Worm (Caenorhabditis elegans) whole organism, L2 larva: ENCODE results near the gene srab-10.
"Not testable (repeated sequence)": the region's sequence is repeated elsewhere in the genome, so short reads cannot be mapped to it uniquely, and the experiment has no call there.

Source experiments
- C34F6.9 ChIP-seq: fragments of 150-350 bp; optimal IDR thresholded peaks from 2 replicates; lab custom pipeline; 2014; ENCODE audit warnings: missing biosample characterization, missing genetic modification characterization
- F13H6.1 ChIP-seq: sonication (generic microtip); optimal IDR thresholded peaks from 2 replicates; lab custom pipeline; 2016; ENCODE audit warnings: missing genetic modification characterization, missing compliant biosample characterization
- R02D3.7 ChIP-seq: fragments of 150-350 bp; optimal IDR thresholded peaks from 2 replicates; lab custom pipeline; 2014; ENCODE audit warnings: missing biosample characterization, missing genetic modification characterization
- alr-1 ChIP-seq: fragments of 150-350 bp; optimal IDR thresholded peaks from 2 replicates; lab custom pipeline; 2014; ENCODE audit warnings: missing biosample characterization, missing genetic modification characterization
- aly-2 ChIP-seq: fragments of 150-350 bp; optimal IDR thresholded peaks from 2 replicates; lab custom pipeline; 2014; ENCODE audit warnings: missing biosample characterization, missing genetic modification characterization
- ama-1 ChIP-seq: fragments of 150-350 bp; optimal IDR thresholded peaks from 2 replicates; lab custom pipeline; 2018; ENCODE audit warnings: inconsistent platforms
- ceh-16 ChIP-seq: fragments of 150-350 bp; optimal IDR thresholded peaks from 2 replicates; lab custom pipeline; 2014; ENCODE audit warnings: missing biosample characterization, missing genetic modification characterization
- egl-27 ChIP-seq: sonication (generic microtip); optimal IDR thresholded peaks from 3 replicates; lab custom pipeline; 2017; ENCODE audit warnings: missing biosample characterization, missing genetic modification reagents, missing genetic modification characterization
- elt-1 ChIP-seq: fragments of 150-350 bp; optimal IDR thresholded peaks from 2 replicates; lab custom pipeline; 2014; ENCODE audit warnings: missing biosample characterization, missing genetic modification characterization
- fos-1 ChIP-seq: fragments of 150-350 bp; optimal IDR thresholded peaks from 2 replicates; lab custom pipeline; 2014; ENCODE audit warnings: missing biosample characterization, missing genetic modification characterization
- lin-11 ChIP-seq: fragments of 150-350 bp; sonication (generic microtip); optimal IDR thresholded peaks from 2 replicates; lab custom pipeline; 2014; ENCODE audit warnings: missing biosample characterization, missing genetic modification characterization, inconsistent platforms, mixed read lengths
- lin-39 ChIP-seq: fragments of 150-350 bp; optimal IDR thresholded peaks from 2 replicates; lab custom pipeline; 2014; ENCODE audit warnings: missing biosample characterization, missing genetic modification reagents, missing genetic modification characterization
- lsy-2 ChIP-seq, 2 experiments: fragments of 150-350 bp in 1 of 2; sonication (generic microtip) in 1 of 2; optimal IDR thresholded peaks; 2 replicates each; lab custom pipeline; 2014 to 2017; ENCODE audit warnings: missing biosample characterization in 2 of 2, missing genetic modification characterization in 2 of 2
- mab-5 ChIP-seq: fragments of 150-350 bp; optimal IDR thresholded peaks from 2 replicates; lab custom pipeline; 2014; ENCODE audit warnings: missing biosample characterization, missing genetic modification characterization
- mbf-1 ChIP-seq: sonication (generic microtip); optimal IDR thresholded peaks from 2 replicates; lab custom pipeline; 2017; ENCODE audit warnings: missing biosample characterization, missing genetic modification characterization
- nhr-11 ChIP-seq: fragments of 150-350 bp; optimal IDR thresholded peaks from 2 replicates; lab custom pipeline; 2014; ENCODE audit warnings: missing biosample characterization, missing genetic modification characterization
- nhr-129 ChIP-seq: fragments of 150-350 bp; optimal IDR thresholded peaks from 2 replicates; lab custom pipeline; 2014; ENCODE audit warnings: missing biosample characterization, missing genetic modification characterization
- nhr-6 ChIP-seq: fragments of 150-350 bp; optimal IDR thresholded peaks from 2 replicates; lab custom pipeline; 2014; ENCODE audit warnings: missing biosample characterization, missing genetic modification characterization
- skn-1 ChIP-seq: sonication (generic microtip); optimal IDR thresholded peaks from 2 replicates; lab custom pipeline; 2017; ENCODE audit warnings: missing biosample characterization, missing genetic modification characterization
- sma-3 ChIP-seq: sonication (generic microtip); optimal IDR thresholded peaks from 2 replicates; lab custom pipeline; 2016; ENCODE audit warnings: missing genetic modification reagents, missing genetic modification characterization, missing compliant biosample characterization
- sma-9 ChIP-seq, 2 experiments: fragments of 150-350 bp in 1 of 2; sonication (generic microtip) in 1 of 2; optimal IDR thresholded peaks; 2 replicates each; lab custom pipeline; 2014 to 2016; ENCODE audit warnings: missing genetic modification characterization in 2 of 2, mild to moderate bottlenecking in 1 of 2, missing biosample characterization in 1 of 2, missing compliant biosample characterization in 1 of 2, missing genetic modification reagents in 1 of 2, moderate library complexity in 1 of 2
- unc-55 ChIP-seq: fragments of 150-350 bp; sonication (generic microtip); optimal IDR thresholded peaks from 3 replicates; lab custom pipeline; 2014; ENCODE audit warnings: missing biosample characterization, missing genetic modification reagents, missing genetic modification characterization
- zag-1 ChIP-seq: fragments of 150-350 bp; optimal IDR thresholded peaks from 2 replicates; lab custom pipeline; 2014; ENCODE audit warnings: missing biosample characterization, missing genetic modification characterization
- ztf-1 ChIP-seq: fragments of 200-800 bp; sonication (Bioruptor generic); conservative IDR thresholded peaks from 2 replicates; pipeline ENCODE4 v1.3.6; 2022; ENCODE audit warnings: missing genetic modification characterization, missing compliant biosample characterization
- ztf-11 ChIP-seq: sonication (generic microtip); optimal IDR thresholded peaks from 2 replicates; lab custom pipeline; 2017; ENCODE audit warnings: missing biosample characterization, missing genetic modification characterization
- ztf-4 ChIP-seq: fragments of 150-350 bp; optimal IDR thresholded peaks from 2 replicates; lab custom pipeline; 2014; ENCODE audit warnings: missing biosample characterization, missing genetic modification characterization

Gene srab-10

DNA sequence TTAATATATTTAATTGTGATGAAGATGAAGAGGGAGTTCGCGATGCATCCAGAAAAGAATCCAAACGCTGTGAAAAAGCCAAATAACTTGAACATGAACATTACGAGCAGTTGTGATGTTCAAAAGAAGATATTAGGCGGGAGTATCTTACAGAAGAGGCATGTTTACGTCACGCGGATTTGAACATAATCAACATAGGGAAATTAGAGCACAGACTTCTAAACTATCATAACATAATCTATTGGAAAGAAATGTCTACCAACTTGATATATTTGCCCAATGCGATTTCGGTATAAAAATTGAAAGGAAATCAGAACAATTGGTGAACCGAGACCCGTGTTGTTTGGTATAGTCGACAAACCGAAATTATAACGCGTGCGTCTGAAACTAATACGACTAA, 40.3 kb downstream of the srab-10 start, which contains the start of gene str-66:
Gene str-66, minus strand, starts transcription at position 101 of the 400 bp plus-strand sequence.
- TF ChIP-seq nhr-6 (tag; lab: Kevin White, UChicago) (no peak), ceh-16 (tag; lab: Kevin White, UChicago) (no peak), fos-1 (tag; lab: Kevin White, UChicago) (no peak), egl-27 (tag; lab: Kevin White, UChicago) (no peak), elt-1 (tag; lab: Kevin White, UChicago) (no peak), nhr-129 (tag; lab: Kevin White, UChicago) (no peak), skn-1 (tag; lab: Kevin White, UChicago) (no peak), aly-2 (tag; lab: Kevin White, UChicago) (no peak), alr-1 (no peak), R02D3.7 (tag; lab: Kevin White, UChicago) (no peak)

DNA sequence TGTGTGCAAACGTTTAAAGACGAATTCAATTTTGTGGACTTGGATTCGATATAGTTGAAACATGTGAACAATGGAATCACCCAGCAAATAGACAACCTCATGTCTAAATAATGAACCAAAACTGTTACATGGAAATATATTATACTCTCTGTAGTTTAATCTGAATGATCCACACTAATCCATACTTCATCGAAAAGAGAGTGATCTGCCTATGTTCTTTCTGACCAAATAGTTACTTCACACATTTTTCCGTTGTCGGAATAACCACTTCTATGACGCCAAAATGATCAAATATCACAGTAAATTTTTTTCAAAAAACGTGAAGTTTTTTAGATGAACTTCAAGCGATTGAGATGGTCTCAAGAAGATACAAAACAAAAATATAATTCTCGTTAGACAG, 42.3 kb downstream of the srab-10 start, which contains the start of gene Y73C8C.4:
Gene Y73C8C.4, minus strand, starts transcription at position 101 of the 400 bp plus-strand sequence.
- not testable (repeated sequence) for TF ChIP-seq ama-1 (lab: Kevin White, UChicago); nhr-129 (tag; lab: Kevin White, UChicago); ztf-1 (GFP tag; lab: Robert Waterston, UW)

DNA sequence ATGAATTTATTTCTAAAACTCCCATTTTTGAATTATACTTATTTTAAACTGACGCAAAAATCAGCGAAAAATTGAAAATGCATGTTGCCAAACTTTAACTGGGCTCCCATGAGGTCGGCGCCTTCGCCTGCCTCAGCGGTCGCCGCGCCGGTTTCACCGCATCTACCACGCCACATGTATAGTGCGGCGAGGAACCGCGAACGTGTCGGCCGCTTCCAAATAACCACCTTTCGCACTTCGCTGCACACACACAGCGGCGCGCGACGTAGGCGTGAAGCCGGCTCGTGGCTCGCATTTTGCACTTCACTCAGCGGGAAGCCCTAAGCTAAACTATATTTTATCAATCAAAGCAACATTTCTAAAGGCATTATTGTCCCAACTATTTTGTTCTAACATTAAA, 43.9 kb downstream of the srab-10 start:
- TF ChIP-seq zag-1 (no peak), lin-39 (tag; lab: Kevin White, UChicago) (no peak), mab-5 (tag; lab: Kevin White, UChicago) (no peak), ama-1 (lab: Kevin White, UChicago) (no peak), lin-11 (tag; lab: Kevin White, UChicago) (no peak), ceh-16 (tag; lab: Kevin White, UChicago) (no peak), unc-55 (GFP tag; lab: Kevin White, UChicago) (no peak), ztf-4 (tag; lab: Kevin White, UChicago) (no peak), mbf-1 (tag; lab: Kevin White, UChicago) (no peak), ztf-11 (tag; lab: Kevin White, UChicago) (no peak), aly-2 (tag; lab: Kevin White, UChicago) (no peak), elt-1 (tag; lab: Kevin White, UChicago) (no peak), F13H6.1 (no peak), R02D3.7 (tag; lab: Kevin White, UChicago) (no peak), ztf-1 (GFP tag; lab: Robert Waterston, UW) (no peak), sma-3 (GFP tag; lab: Kevin White, UChicago) (no peak)

DNA sequence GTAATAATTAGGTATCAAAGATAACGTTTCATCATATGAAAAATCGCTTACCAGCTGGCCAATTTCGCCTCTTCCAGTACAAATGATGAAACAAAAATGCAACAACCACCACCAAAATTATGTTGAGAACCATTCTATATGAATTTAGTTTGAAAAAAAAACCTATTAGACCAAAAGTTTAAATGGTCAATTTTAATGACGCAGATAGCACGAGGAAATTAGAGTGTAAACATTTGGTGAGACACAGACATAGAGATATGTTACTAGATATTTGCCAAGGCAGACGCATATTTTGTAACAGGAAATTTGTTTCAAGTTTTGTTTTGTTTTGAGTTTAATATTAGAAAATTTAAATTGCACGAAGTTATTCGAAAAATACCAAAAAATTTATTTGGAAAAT, 50.0 kb downstream of the srab-10 start, which contains the start of gene cyp-33C9:
Gene cyp-33C9, minus strand, starts transcription at position 211 of the 400 bp plus-strand sequence.
- TF ChIP-seq lin-11 (tag; lab: Kevin White, UChicago) = no peak
- TF ChIP-seq fos-1 (tag; lab: Kevin White, UChicago) = peak; percentile 19
- TF ChIP-seq nhr-11 (tag; lab: Kevin White, UChicago) = no peak
- peak; percentile 50 for TF ChIP-seq C34F6.9
- TF ChIP-seq nhr-129 (tag; lab: Kevin White, UChicago) = peak; percentile 12
- TF ChIP-seq elt-1 (tag; lab: Kevin White, UChicago) = no peak
- peak; percentile 47 for TF ChIP-seq sma-9 (GFP tag; optimal IDR thresholded peaks at IDR 0.05; lab: Kevin White, UChicago)
- no peak for TF ChIP-seq sma-9 (tag; optimal IDR thresholded peaks at IDR 0.05; lab: Kevin White, UChicago)
- no peak for TF ChIP-seq sma-3 (GFP tag; lab: Kevin White, UChicago)
- TF ChIP-seq lin-39 (tag; lab: Kevin White, UChicago) = no peak
- TF ChIP-seq aly-2 (tag; lab: Kevin White, UChicago) = no peak
- TF ChIP-seq lsy-2 (tag; optimal IDR thresholded peaks at IDR 0.05; lab: Kevin White, UChicago) = no peak
- TF ChIP-seq ceh-16 (tag; lab: Kevin White, UChicago) = no peak
